Fruit fly (Drosophila melanogaster) whole organism, embryonic: ENCODE results near the gene CG13364.

ENCODE experiments used
- BtbVII ChIP-seq: fragments of 200-800 bp; sonication (Bioruptor generic); optimal IDR thresholded peaks from 3 replicates; lab custom pipeline; 2017; ENCODE audit warnings: missing biosample characterization, mild to moderate bottlenecking, missing genetic modification characterization
- CG10366 ChIP-seq: fragments of 200-800 bp; sonication (Bioruptor generic); IDR thresholded peaks from 2 replicates; pipeline ENCODE4 v1.3.6; 2022; ENCODE audit warnings: missing biosample characterization, missing genetic modification characterization
- CG11093 ChIP-seq: fragments of 200-800 bp; sonication (Bioruptor generic); IDR thresholded peaks from 3 replicates; pipeline ENCODE4 v1.3.6; 2022; ENCODE audit warnings: missing biosample characterization, missing genetic modification characterization
- CG12236 ChIP-seq: fragments of 200-800 bp; sonication (Bioruptor generic); optimal IDR thresholded peaks from 2 replicates; lab custom pipeline; 2016; ENCODE audit warnings: missing biosample characterization, missing genetic modification characterization
- CG12942 ChIP-seq: fragments of 200-800 bp; sonication (Bioruptor generic); optimal IDR thresholded peaks from 3 replicates; lab custom pipeline; 2016; ENCODE audit warnings: missing biosample characterization, missing genetic modification characterization
- CG13775 ChIP-seq: fragments of 200-800 bp; sonication (Bioruptor generic); optimal IDR thresholded peaks from 3 replicates; lab custom pipeline; 2017; ENCODE audit warnings: missing biosample characterization, mild to moderate bottlenecking, missing genetic modification characterization
- CG1647 ChIP-seq: fragments of 200-800 bp; sonication (Bioruptor generic); optimal IDR thresholded peaks from 3 replicates; lab custom pipeline; 2016; ENCODE audit warnings: missing biosample characterization, missing genetic modification characterization
- CG16815 ChIP-seq: fragments of 200-800 bp; sonication (Bioruptor generic); optimal IDR thresholded peaks from 3 replicates; lab custom pipeline; 2017; ENCODE audit warnings: missing biosample characterization, mild to moderate bottlenecking, missing genetic modification characterization
- CG17829 ChIP-seq: fragments of 200-800 bp; optimal IDR thresholded peaks from 2 replicates; lab custom pipeline; 2019; ENCODE audit warnings: missing biosample characterization, mild to moderate bottlenecking, missing genetic modification characterization, moderate library complexity
- CG2120 ChIP-seq: fragments of 200-800 bp; sonication (Bioruptor generic); optimal IDR thresholded peaks from 3 replicates; lab custom pipeline; 2016; ENCODE audit warnings: missing biosample characterization, missing genetic modification characterization
- CG31441 ChIP-seq: fragments of 200-800 bp; sonication (Bioruptor generic); IDR thresholded peaks from 2 replicates; pipeline ENCODE4 v1.3.6; 2022; ENCODE audit warnings: missing biosample characterization, missing genetic modification characterization
- CG32772 ChIP-seq: fragments of 200-800 bp; sonication (Bioruptor generic); IDR thresholded peaks from 2 replicates; pipeline ENCODE4 v1.3.6; 2022; ENCODE audit warnings: missing biosample characterization, missing genetic modification characterization
- CG33213 ChIP-seq: fragments of 200-800 bp; sonication (Bioruptor generic); optimal IDR thresholded peaks from 3 replicates; lab custom pipeline; 2016; ENCODE audit warnings: missing biosample characterization, missing genetic modification characterization
- CG4424 ChIP-seq: fragments of 200-800 bp; sonication (Bioruptor generic); optimal IDR thresholded peaks from 3 replicates; lab custom pipeline; 2016; ENCODE audit warnings: missing biosample characterization, missing genetic modification characterization
- CG5245 ChIP-seq: fragments of 200-800 bp; sonication (Bioruptor generic); optimal IDR thresholded peaks from 3 replicates; lab custom pipeline; 2016; ENCODE audit warnings: missing biosample characterization, missing genetic modification characterization
- CG6272 ChIP-seq: fragments of 200-800 bp; sonication (Bioruptor generic); IDR thresholded peaks from 2 replicates; pipeline ENCODE4 v1.3.6; 2022; ENCODE audit warnings: missing biosample characterization, missing genetic modification characterization
- CG6791 ChIP-seq: fragments of 200-800 bp; sonication (Bioruptor generic); IDR thresholded peaks from 3 replicates; pipeline ENCODE4 v1.3.6; 2022; ENCODE audit warnings: missing biosample characterization, missing genetic modification characterization; ENCODE audit not compliant: partially characterized antibody
- CG7987 ChIP-seq: fragments of 200-800 bp; sonication (Bioruptor generic); optimal IDR thresholded peaks from 2 replicates; lab custom pipeline; 2018; ENCODE audit warnings: missing biosample characterization, mild to moderate bottlenecking, missing genetic modification characterization, moderate library complexity
- CG8290 ChIP-seq, 3 experiments: fragments of 200-800 bp; sonication (Bioruptor generic); optimal IDR thresholded peaks; 2 replicates each; lab custom pipeline; 2016 to 2019; ENCODE audit warnings: missing biosample characterization in 3 of 3, missing genetic modification characterization in 3 of 3, mild to moderate bottlenecking in 2 of 3, moderate library complexity in 1 of 3
- CG9215 ChIP-seq: fragments of 200-800 bp; sonication (Bioruptor generic); IDR thresholded peaks from 2 replicates; pipeline ENCODE4 v1.3.6; 2022; ENCODE audit warnings: missing biosample characterization, missing genetic modification characterization
- CG9817 ChIP-seq: fragments of 200-800 bp; sonication (Bioruptor generic); optimal IDR thresholded peaks from 2 replicates; lab custom pipeline; 2018; ENCODE audit warnings: missing biosample characterization, mild to moderate bottlenecking, missing genetic modification characterization, moderate library complexity
- CHES-1-like ChIP-seq: fragments of 200-800 bp; sonication (Bioruptor generic); optimal IDR thresholded peaks from 2 replicates; lab custom pipeline; 2016; ENCODE audit warnings: missing biosample characterization, missing genetic modification characterization
- Chrac-16 ChIP-seq: fragments of 200-800 bp; sonication (Bioruptor generic); optimal IDR thresholded peaks from 3 replicates; lab custom pipeline; 2016; ENCODE audit warnings: missing biosample characterization, missing genetic modification characterization
- D19B ChIP-seq: fragments of 200-800 bp; sonication (Bioruptor generic); optimal IDR thresholded peaks from 2 replicates; lab custom pipeline; 2017; ENCODE audit warnings: missing biosample characterization, mild to moderate bottlenecking, missing genetic modification characterization
- Drgx ChIP-seq: fragments of 200-800 bp; sonication (Bioruptor generic); IDR thresholded peaks from 2 replicates; pipeline ENCODE4 v1.3.6; 2022; ENCODE audit warnings: missing biosample characterization, missing genetic modification characterization
- Elba2 ChIP-seq: fragments of 200-800 bp; sonication (Bioruptor generic); optimal IDR thresholded peaks from 3 replicates; lab custom pipeline; 2016; ENCODE audit warnings: missing biosample characterization, missing genetic modification characterization
- Gsc ChIP-seq: fragments of 200-800 bp; sonication (Bioruptor generic); IDR thresholded peaks from 2 replicates; pipeline ENCODE4 v1.3.6; 2022; ENCODE audit warnings: missing biosample characterization, missing genetic modification characterization
- H2.0 ChIP-seq: fragments of 200-800 bp; sonication (Bioruptor generic); IDR thresholded peaks from 2 replicates; pipeline ENCODE4 v1.3.6; 2022; ENCODE audit warnings: missing biosample characterization, missing genetic modification characterization
- Hr39 ChIP-seq: fragments of >200 bp; optimal IDR thresholded peaks from 2 replicates; lab custom pipeline; 2017
- Lhr ChIP-seq: fragments of 200-800 bp; sonication (Bioruptor generic); optimal IDR thresholded peaks from 3 replicates; lab custom pipeline; 2017; ENCODE audit warnings: mild to moderate bottlenecking, missing biosample characterization, missing genetic modification reagents, missing genetic modification characterization
- MBD-R2 ChIP-seq: fragments of 200-800 bp; sonication (Bioruptor generic); IDR thresholded peaks from 2 replicates; pipeline ENCODE4 v1.3.6; 2022; ENCODE audit warnings: missing biosample characterization, missing genetic modification characterization
- Sox102F ChIP-seq: fragments of 200-800 bp; sonication (Bioruptor generic); optimal IDR thresholded peaks from 2 replicates; lab custom pipeline; 2018; ENCODE audit warnings: missing biosample characterization, mild to moderate bottlenecking, missing genetic modification characterization, moderate library complexity
- Trl ChIP-seq, 3 experiments: fragments of >200 bp in 2 of 3; fragments of 200-800 bp in 1 of 3; sonication (Bioruptor generic) in 1 of 3; optimal IDR thresholded peaks; 2 replicates in 1 of 3; 3 replicates in 2 of 3; lab custom pipeline; 2016 to 2017; ENCODE audit warnings: missing biosample characterization in 1 of 3, missing genetic modification characterization in 1 of 3
- Usf ChIP-seq: fragments of 200-800 bp; sonication (Bioruptor generic); optimal IDR thresholded peaks from 2 replicates; lab custom pipeline; 2017; ENCODE audit warnings: missing genotype, missing biosample characterization, missing genetic modification characterization
- Xbp1 ChIP-seq: fragments of 200-800 bp; sonication (Bioruptor generic); optimal IDR thresholded peaks from 3 replicates; lab custom pipeline; 2016; ENCODE audit warnings: missing biosample characterization, mild to moderate bottlenecking, missing genetic modification characterization
- ase ChIP-seq: fragments of 200-800 bp; sonication (Bioruptor generic); IDR thresholded peaks from 3 replicates; pipeline ENCODE4 v1.3.6; 2022; ENCODE audit warnings: missing biosample characterization, missing genetic modification characterization
- bigmax ChIP-seq: fragments of 200-800 bp; sonication (Bioruptor generic); optimal IDR thresholded peaks from 2 replicates; lab custom pipeline; 2018; ENCODE audit warnings: missing biosample characterization, mild to moderate bottlenecking, missing genetic modification characterization
- cad ChIP-seq: fragments of >200 bp; optimal IDR thresholded peaks from 2 replicates; lab custom pipeline; 2017; ENCODE audit warnings: missing biosample characterization, missing genetic modification characterization
- danr ChIP-seq: fragments of 200-800 bp; sonication (Bioruptor generic); IDR thresholded peaks from 2 replicates; pipeline ENCODE4 v1.3.6; 2022; ENCODE audit warnings: missing biosample characterization, missing genetic modification characterization
- fd64A ChIP-seq: fragments of 200-800 bp; sonication (Bioruptor generic); optimal IDR thresholded peaks from 3 replicates; lab custom pipeline; 2018; ENCODE audit warnings: missing biosample characterization, mild to moderate bottlenecking, missing genetic modification characterization
- fru ChIP-seq: fragments of >200 bp; optimal IDR thresholded peaks from 2 replicates; lab custom pipeline; 2017
- gce ChIP-seq: fragments of 200-800 bp; sonication (Bioruptor generic); IDR thresholded peaks from 3 replicates; pipeline ENCODE4 v1.3.6; 2022; ENCODE audit warnings: missing biosample characterization, missing genetic modification characterization
- insv ChIP-seq, 2 experiments: fragments of 200-800 bp; sonication (Bioruptor generic); optimal IDR thresholded peaks; 3 replicates each; lab custom pipeline; 2016 to 2018; ENCODE audit warnings: missing biosample characterization in 2 of 2, missing genetic modification characterization in 2 of 2
- lilli ChIP-seq: fragments of 200-800 bp; sonication (Bioruptor generic); optimal IDR thresholded peaks from 3 replicates; lab custom pipeline; 2016; ENCODE audit warnings: missing biosample characterization, missing genetic modification characterization
- pan ChIP-seq, 4 experiments: fragments of >200 bp in 3 of 4; fragments of 200-800 bp in 1 of 4; sonication (Bioruptor generic) in 1 of 4; optimal IDR thresholded peaks in 3 of 4; IDR thresholded peaks in 1 of 4; 2 replicates each; pipeline versions ENCODE4 v1.3.6 to Lab custom; 2017 to 2022; ENCODE audit warnings: missing biosample characterization in 2 of 4, missing genetic modification characterization in 2 of 4, mixed read lengths in 1 of 4
- phol ChIP-seq: fragments of 200-800 bp; sonication (Bioruptor generic); optimal IDR thresholded peaks from 3 replicates; lab custom pipeline; 2018; ENCODE audit warnings: missing biosample characterization, mild to moderate bottlenecking, missing genetic modification characterization, moderate library complexity
- pum ChIP-seq: fragments of 200-800 bp; sonication (Bioruptor generic); optimal IDR thresholded peaks from 2 replicates; lab custom pipeline; 2016; ENCODE audit warnings: missing biosample characterization, missing genetic modification characterization
- ro ChIP-seq: fragments of 200-800 bp; sonication (Bioruptor generic); IDR thresholded peaks from 2 replicates; pipeline ENCODE4 v1.3.6; 2022; ENCODE audit warnings: missing biosample characterization, missing genetic modification characterization
- run ChIP-seq: fragments of 200-800 bp; sonication (Bioruptor generic); optimal IDR thresholded peaks from 3 replicates; lab custom pipeline; 2018; ENCODE audit warnings: missing biosample characterization, mild to moderate bottlenecking, missing genetic modification characterization
- sisA ChIP-seq: fragments of 200-800 bp; sonication (Bioruptor generic); IDR thresholded peaks from 2 replicates; pipeline ENCODE4 v1.3.6; 2022; ENCODE audit warnings: missing biosample characterization, missing genetic modification characterization
- trh ChIP-seq: fragments of 200-800 bp; sonication (Bioruptor generic); optimal IDR thresholded peaks from 2 replicates; lab custom pipeline; 2016; ENCODE audit warnings: missing biosample characterization, missing genetic modification characterization
- zfh2 ChIP-seq: fragments of 200-800 bp; sonication (Bioruptor generic); optimal IDR thresholded peaks from 2 replicates; lab custom pipeline; 2016; ENCODE audit warnings: missing biosample characterization, missing genetic modification characterization

Gene CG13364

dm6 chrX:618583-618982 is 6.4 kb downstream of the CG13364 start (continued):
- TF ChIP-seq phol (tag; lab: Kevin White, UChicago) = peak; percentile 34
- peak; percentile 33; the same call in 1 of the 2 replicates for TF ChIP-seq sisA
- TF ChIP-seq fd64A (GFP tag; lab: Kevin White, UChicago) = no peak
- no peak for TF ChIP-seq CG31441 (GFP tag; lab: Robert Waterston, UW)
- TF ChIP-seq CG33213 (GFP tag; lab: Kevin White, UChicago) = no peak
- peak; percentile 34 for TF ChIP-seq CG2120 (GFP tag; lab: Kevin White, UChicago)
- TF ChIP-seq H2.0 (GFP tag; lab: Robert Waterston, UW) = peak; percentile 18; the same call in 1 of the 2 replicates
- no peak for TF ChIP-seq Hr39 (lab: Kevin White, UChicago)
- no peak for TF ChIP-seq CG9817
- TF ChIP-seq pan (optimal IDR thresholded peaks at IDR 0.05; lab: Kevin White, UChicago) = no peak
- no peak for TF ChIP-seq pan (GFP tag; optimal IDR thresholded peaks at IDR 0.05 in 1 of 2, IDR thresholded peaks at IDR 0.05 in 1 of 2)
- TF ChIP-seq D19B (GFP tag; lab: Kevin White, UChicago) = peak; percentile 9
- peak; percentile 7 for TF ChIP-seq CG17829 (tag; lab: Kevin White, UChicago)
- no peak for TF ChIP-seq CG16815 (GFP tag; lab: Kevin White, UChicago)
- TF ChIP-seq CG13775 (GFP tag; lab: Kevin White, UChicago) = peak; percentile 22
- TF ChIP-seq CG6791 (GFP tag; lab: Robert Waterston, UW) = no peak
- no peak for TF ChIP-seq cad (GFP tag; lab: Kevin White, UChicago)
- no peak for TF ChIP-seq BtbVII (GFP tag; lab: Kevin White, UChicago)
- peak; percentile 7 for TF ChIP-seq CG4424 (GFP tag; lab: Kevin White, UChicago)
- peak; percentile 57 for TF ChIP-seq zfh2
- no peak for TF ChIP-seq CG12236
- TF ChIP-seq fru (lab: Kevin White, UChicago) = no peak
- TF ChIP-seq Chrac-16 (GFP tag; lab: Kevin White, UChicago) = peak; percentile 35
- no peak for TF ChIP-seq ro (GFP tag; lab: Robert Waterston, UW)
- TF ChIP-seq CG7987 (GFP tag; lab: Kevin White, UChicago) = no peak
- TF ChIP-seq Drgx = no peak
- TF ChIP-seq Sox102F (GFP tag; lab: Kevin White, UChicago) = no peak
- no peak for TF ChIP-seq Trl (optimal IDR thresholded peaks at IDR 0.05; lab: Kevin White, UChicago)
- TF ChIP-seq Trl (GFP tag; optimal IDR thresholded peaks at IDR 0.05; lab: Kevin White, UChicago) = no peak
- no peak for TF ChIP-seq bigmax (GFP tag; lab: Kevin White, UChicago)
- no peak for TF ChIP-seq Gsc (GFP tag; lab: Robert Waterston, UW)
- no peak for TF ChIP-seq ase (GFP tag; lab: Robert Waterston, UW)
- no peak for TF ChIP-seq CHES-1-like (GFP tag; lab: Kevin White, UChicago)
- TF ChIP-seq trh (GFP tag; lab: Kevin White, UChicago) = no peak
- no peak for TF ChIP-seq gce (GFP tag; lab: Robert Waterston, UW)
- TF ChIP-seq CG6272 = no peak
- TF ChIP-seq CG10366 (GFP tag; lab: Robert Waterston, UW) = no peak
- TF ChIP-seq Lhr (GFP tag; lab: Kevin White, UChicago) = no peak
- no peak for TF ChIP-seq Usf (GFP tag; lab: Kevin White, UChicago)
- no peak for TF ChIP-seq CG8290 (GFP tag; optimal IDR thresholded peaks at IDR 0.05; lab: Kevin White, UChicago)
- TF ChIP-seq CG8290 (tag; optimal IDR thresholded peaks at IDR 0.05; lab: Kevin White, UChicago) = peak in 1 of 2 experiments; percentile 27
- no peak for TF ChIP-seq insv (GFP tag; optimal IDR thresholded peaks at IDR 0.05; lab: Kevin White, UChicago)
- no peak for TF ChIP-seq MBD-R2 (GFP tag; lab: Robert Waterston, UW)
- TF ChIP-seq run (tag; lab: Kevin White, UChicago) = no peak
- no peak for TF ChIP-seq CG11093
- TF ChIP-seq Xbp1 (GFP tag; lab: Kevin White, UChicago) = peak; percentile 24
- TF ChIP-seq CG32772 (GFP tag; lab: Robert Waterston, UW) = no peak
- TF ChIP-seq pum (GFP tag; lab: Kevin White, UChicago) = no peak
- no peak for TF ChIP-seq Elba2 (GFP tag; lab: Kevin White, UChicago)
- TF ChIP-seq danr (GFP tag; lab: Robert Waterston, UW) = no peak
- no peak for TF ChIP-seq CG1647
- peak; percentile 46 for TF ChIP-seq lilli (GFP tag; lab: Kevin White, UChicago)
- 0 out of 2 replicates have a peak, but pooled peaks have one; percentile 15 for TF ChIP-seq CG9215 (GFP tag; lab: Robert Waterston, UW)
- TF ChIP-seq CG12942 (GFP tag; lab: Kevin White, UChicago) = peak; percentile 23
- TF ChIP-seq CG5245 (GFP tag; lab: Kevin White, UChicago) = peak; percentile 0
